Worm (Caenorhabditis elegans) whole organism, L3 larva: ENCODE results near the gene unc-76.

Source experiments
- ZK546.5 ChIP-seq: sonication (generic microtip); optimal IDR thresholded peaks from 2 replicates; lab custom pipeline; 2017; ENCODE audit warnings: missing biosample characterization, missing genetic modification characterization
- aly-2 ChIP-seq: fragments of 150-350 bp; optimal IDR thresholded peaks from 2 replicates; lab custom pipeline; 2014; ENCODE audit warnings: missing biosample characterization, missing genetic modification characterization
- ama-1 ChIP-seq: fragments of 150-350 bp; optimal IDR thresholded peaks from 2 replicates; lab custom pipeline; 2018
- ceh-28 ChIP-seq: fragments of 150-350 bp; optimal IDR thresholded peaks from 2 replicates; lab custom pipeline; 2014; ENCODE audit warnings: missing biosample characterization, missing genetic modification reagents, missing genetic modification characterization
- daf-12 ChIP-seq: fragments of 150-350 bp; optimal IDR thresholded peaks from 2 replicates; lab custom pipeline; 2014; ENCODE audit warnings: missing biosample characterization, missing genetic modification reagents, missing genetic modification characterization
- egl-5 ChIP-seq: fragments of 150-350 bp; optimal IDR thresholded peaks from 2 replicates; lab custom pipeline; 2017; ENCODE audit warnings: missing biosample characterization, missing genetic modification reagents, missing genetic modification characterization, inconsistent platforms
- elt-2 ChIP-seq: sonication (generic microtip); optimal IDR thresholded peaks from 2 replicates; lab custom pipeline; 2016; ENCODE audit warnings: missing genetic modification reagents, mild to moderate bottlenecking, missing genetic modification characterization, missing compliant biosample characterization
- eor-1 ChIP-seq, 2 experiments: fragments of 150-350 bp; optimal IDR thresholded peaks; 2 replicates each; lab custom pipeline; 2014 to 2018; ENCODE audit warnings: missing biosample characterization in 2 of 2, missing genetic modification characterization in 2 of 2
- fkh-2 ChIP-seq: fragments of 150-350 bp; optimal IDR thresholded peaks from 2 replicates; lab custom pipeline; 2014; ENCODE audit warnings: missing biosample characterization, missing genetic modification reagents, missing genetic modification characterization
- fos-1 ChIP-seq: fragments of 150-350 bp; optimal IDR thresholded peaks from 2 replicates; lab custom pipeline; 2014; ENCODE audit warnings: missing biosample characterization, missing genetic modification characterization
- hmg-11 ChIP-seq: sonication (generic microtip); optimal IDR thresholded peaks from 2 replicates; lab custom pipeline; 2016; ENCODE audit warnings: missing genetic modification characterization, missing compliant biosample characterization
- lin-15B ChIP-seq: fragments of 150-350 bp; optimal IDR thresholded peaks from 2 replicates; lab custom pipeline; 2014; ENCODE audit warnings: missing biosample characterization, missing genetic modification characterization
- lin-39 ChIP-seq: fragments of 150-350 bp; optimal IDR thresholded peaks from 2 replicates; lab custom pipeline; 2018; ENCODE audit warnings: missing biosample characterization, missing genetic modification reagents, missing genetic modification characterization
- lsy-12 ChIP-seq: sonication (generic microtip); optimal IDR thresholded peaks from 2 replicates; lab custom pipeline; 2016; ENCODE audit warnings: mild to moderate bottlenecking, missing genetic modification characterization, missing compliant biosample characterization
- mml-1 ChIP-seq: fragments of 150-350 bp; sonication (generic microtip); optimal IDR thresholded peaks from 3 replicates; lab custom pipeline; 2014; ENCODE audit warnings: missing biosample characterization, missing genetic modification characterization
- nfya-1 ChIP-seq: sonication (generic microtip); optimal IDR thresholded peaks from 2 replicates; lab custom pipeline; 2017; ENCODE audit warnings: missing genetic modification characterization, mild to moderate bottlenecking, missing compliant biosample characterization, antibody characterized with exemption, moderate library complexity; ENCODE audit not compliant: insufficient read depth
- nhr-11 ChIP-seq: fragments of 150-350 bp; optimal IDR thresholded peaks from 2 replicates; lab custom pipeline; 2014; ENCODE audit warnings: missing biosample characterization, missing genetic modification characterization
- nhr-23 ChIP-seq: fragments of 150-350 bp; optimal IDR thresholded peaks from 2 replicates; lab custom pipeline; 2014; ENCODE audit warnings: missing biosample characterization, missing genetic modification reagents, missing genetic modification characterization
- nhr-237 ChIP-seq: fragments of 150-350 bp; optimal IDR thresholded peaks from 2 replicates; lab custom pipeline; 2014; ENCODE audit warnings: missing biosample characterization, missing genetic modification characterization
- nhr-25 ChIP-seq: sonication (generic microtip); optimal IDR thresholded peaks from 2 replicates; lab custom pipeline; 2017; ENCODE audit warnings: missing biosample characterization, missing genetic modification characterization
- nhr-28 ChIP-seq: fragments of 150-350 bp; optimal IDR thresholded peaks from 2 replicates; lab custom pipeline; 2014; ENCODE audit warnings: missing biosample characterization, missing genetic modification characterization
- nhr-43 ChIP-seq: sonication (generic microtip); optimal IDR thresholded peaks from 2 replicates; lab custom pipeline; 2016; ENCODE audit warnings: mild to moderate bottlenecking, missing genetic modification characterization, missing compliant biosample characterization; ENCODE audit not compliant: poor library complexity, severe bottlenecking
- nhr-67 ChIP-seq: fragments of 150-350 bp; optimal IDR thresholded peaks from 2 replicates; lab custom pipeline; 2014; ENCODE audit warnings: missing biosample characterization, missing genetic modification characterization
- nhr-77 ChIP-seq: fragments of 150-350 bp; optimal IDR thresholded peaks from 2 replicates; lab custom pipeline; 2014; ENCODE audit warnings: missing biosample characterization, missing genetic modification characterization
- pha-4 ChIP-seq: fragments of 150-350 bp; optimal IDR thresholded peaks from 2 replicates; lab custom pipeline; 2014; ENCODE audit warnings: missing biosample characterization, missing genetic modification reagents, missing genetic modification characterization
- sea-2 ChIP-seq: fragments of 150-350 bp; sonication (generic microtip); optimal IDR thresholded peaks from 4 replicates; lab custom pipeline; 2014; ENCODE audit warnings: missing biosample characterization, missing genetic modification reagents, missing genetic modification characterization
- snpc-4 ChIP-seq: fragments of 150-350 bp; optimal IDR thresholded peaks from 2 replicates; lab custom pipeline; 2014; ENCODE audit warnings: missing biosample characterization, missing genetic modification characterization
- tbx-2 ChIP-seq: sonication (generic microtip); optimal IDR thresholded peaks from 2 replicates; lab custom pipeline; 2016; ENCODE audit warnings: mild to moderate bottlenecking, missing genetic modification characterization, missing compliant biosample characterization
- ztf-11 ChIP-seq: fragments of 150-350 bp; optimal IDR thresholded peaks from 2 replicates; lab custom pipeline; 2014; ENCODE audit warnings: missing biosample characterization, missing genetic modification characterization

Gene unc-76

ce11 chrV:15058965-15059364 lies 12.6 kb upstream of the unc-76 start:
- TF ChIP-seq nhr-28 (tag; lab: Kevin White, UChicago) (no peak), nhr-67 (tag; lab: Kevin White, UChicago) (no peak)

ce11 chrV:15059534-15059933 lies 12.0 kb upstream of the unc-76 start, which contains the start of the genes mcm-3 and C25D7.15:
Gene mcm-3 (minus strand): TSS chrV:15059599.
Gene C25D7.15 (plus strand): TSS chrV:15059808.
- TF ChIP-seq lin-15B (tag; lab: Kevin White, UChicago) (peak; percentile 28), ama-1 (no peak), nhr-23 (tag; lab: Kevin White, UChicago) (peak; percentile 41), elt-2 (peak; percentile 3), pha-4 (tag; lab: Kevin White, UChicago) (peak; percentile 66), nhr-25 (peak; percentile 28), hmg-11 (tag; lab: Kevin White, UChicago) (no peak)

- TF ChIP-seq ZK546.5 (no peak), pha-4 (tag; lab: Kevin White, UChicago) (no peak), mml-1 (no peak), nhr-237 (tag; lab: Kevin White, UChicago) (no peak), nhr-67 (tag; lab: Kevin White, UChicago) (no peak), nhr-11 (tag; lab: Kevin White, UChicago) (no peak), ceh-28 (tag; lab: Kevin White, UChicago) (no peak), sea-2 (GFP tag; lab: Kevin White, UChicago) (no peak), hmg-11 (tag; lab: Kevin White, UChicago) (no peak), nhr-43 (tag; lab: Kevin White, UChicago) (no peak), nhr-77 (no peak), eor-1 (tag; optimal IDR thresholded peaks at IDR 0.05; lab: Kevin White, UChicago) (no peak), egl-5 (tag; lab: Kevin White, UChicago) (no peak), lin-15B (tag; lab: Kevin White, UChicago) (no peak), aly-2 (tag; lab: Kevin White, UChicago) (no peak), daf-12 (tag; lab: Kevin White, UChicago) (no peak), fkh-2 (tag; lab: Kevin White, UChicago) (no peak), nhr-28 (tag; lab: Kevin White, UChicago) (no peak), ztf-11 (tag; lab: Kevin White, UChicago) (no peak)
- TF ChIP-seq, all 47 proteins: peak for 0
These were observed 11.0 kb upstream of the unc-76 start for ce11 chrV:15060595-15060994.

- TF ChIP-seq fos-1 (tag; lab: Kevin White, UChicago): no peak
- no peak for TF ChIP-seq eor-1 (tag; optimal IDR thresholded peaks at IDR 0.05; lab: Kevin White, UChicago)
These were observed 7.6 kb upstream of the unc-76 start, which contains the start of gene rap-2 for ce11 chrV:15063987-15064386. Gene rap-2 (minus strand): TSS chrV:15064087.

- TF ChIP-seq nhr-25 (peak; percentile 6), lsy-12 (tag; lab: Kevin White, UChicago) (no peak), pha-4 (tag; lab: Kevin White, UChicago) (peak; percentile 28), lin-39 (tag; lab: Kevin White, UChicago) (peak; percentile 20), hmg-11 (tag; lab: Kevin White, UChicago) (peak; percentile 39), nfya-1 (peak; percentile 33), elt-2 (no peak), lin-15B (tag; lab: Kevin White, UChicago) (peak; percentile 45)
These were observed 6.4 kb upstream of the unc-76 start, which contains the start of gene C25D7.9 for ce11 chrV:15065068-15065744. Gene C25D7.9 (plus strand): TSS chrV:15065135.

ce11 chrV:15065837-15066348 lies 5.7 kb upstream of the unc-76 start, which contains the start of gene otub-1:
Gene otub-1 (plus strand): TSS chrV:15066298.
- TF ChIP-seq nhr-67 (tag; lab: Kevin White, UChicago): no peak
- TF ChIP-seq snpc-4 (tag; lab: Kevin White, UChicago): no peak
- no peak for TF ChIP-seq tbx-2 (tag; lab: Kevin White, UChicago)
- TF ChIP-seq ceh-28 (tag; lab: Kevin White, UChicago): no peak
- no peak for TF ChIP-seq aly-2 (tag; lab: Kevin White, UChicago)
- no peak for TF ChIP-seq elt-2
- TF ChIP-seq nhr-25: no peak
